Worm (Caenorhabditis elegans): ENCODE measurements around the gene spop-1.
A peak's percentile ranks its signal among the peaks of the same experiment; 100 is the strongest.

spop-1 gene

ce11 chrIII:10096525-10096972 is 1.3 kb downstream of the spop-1 start (continued):
- TF ChIP-seq efl-3 (GFP tag; optimal IDR thresholded peaks at IDR 0.05) (no peak), nhr-11 (tag; optimal IDR thresholded peaks at IDR 0.05) (peak; percentile 87), elt-2 (tag; optimal IDR thresholded peaks at IDR 0.05) (peak; percentile 68), ceh-63 (GFP tag; optimal IDR thresholded peaks at IDR 0.05) (no peak), ceh-88 (GFP tag; IDR thresholded peaks at IDR 0.05) (no peak; the same call in 1 of the 2 replicates), hlh-4 (tag; optimal IDR thresholded peaks at IDR 0.05) (no peak), C16A3.4 (tag; optimal IDR thresholded peaks at IDR 0.05) (no peak), unc-62 (GFP tag; optimal IDR thresholded peaks at IDR 0.05) (no peak), ces-1 (GFP tag; optimal IDR thresholded peaks at IDR 0.05) (no peak), nhr-12 (tag; optimal IDR thresholded peaks at IDR 0.05) (no peak), lin-13 (GFP tag; optimal IDR thresholded peaks at IDR 0.05) (peak; percentile 85), snu-23 (GFP tag; optimal IDR thresholded peaks at IDR 0.05) (peak; percentile 95), aly-2 (tag; optimal IDR thresholded peaks at IDR 0.05) (peak; percentile 78), skn-1 (tag; optimal IDR thresholded peaks at IDR 0.05) (peak; percentile 57), egl-27 (tag; optimal IDR thresholded peaks at IDR 0.05) (peak; percentile 65 to 85), dpl-1 (GFP tag; optimal IDR thresholded peaks at IDR 0.05) (peak; percentile 73 to 76 (median 73)), isw-1 (GFP tag; IDR thresholded peaks at IDR 0.05) (peak; percentile 75), efl-1 (optimal IDR thresholded peaks at IDR 0.05) (peak; percentile 87 to 89), efl-1 (GFP tag; optimal IDR thresholded peaks at IDR 0.05 in 1 of 2) (peak; percentile 64 to 98), unc-130 (tag; optimal IDR thresholded peaks at IDR 0.05) (peak; percentile 25), ceh-90 (tag; optimal IDR thresholded peaks at IDR 0.05) (no peak), nhr-47 (tag; optimal IDR thresholded peaks at IDR 0.05) (peak; percentile 94), lin-14 (GFP tag; optimal IDR thresholded peaks at IDR 0.05) (peak; percentile 99), C04F5.9 (tag; optimal IDR thresholded peaks at IDR 0.05) (no peak), irx-1 (tag; optimal IDR thresholded peaks at IDR 0.05) (peak; percentile 79), Y116A8C.19 (tag; optimal IDR thresholded peaks at IDR 0.05; ENCODE audit: borderline replicate concordance) (no peak), nhr-76 (tag; optimal IDR thresholded peaks at IDR 0.05) (no peak), hpl-2 (GFP tag; optimal IDR thresholded peaks at IDR 0.05) (no peak), nhr-237 (tag; optimal IDR thresholded peaks at IDR 0.05) (peak; percentile 78), tbx-2 (tag; optimal IDR thresholded peaks at IDR 0.05) (peak; percentile 94), sox-4 (tag; optimal IDR thresholded peaks at IDR 0.05) (peak; percentile 26), pqm-1 (tag; optimal IDR thresholded peaks at IDR 0.05) (no peak), nhr-85 (tag) (peak; percentile 93), dsc-1 (tag; optimal IDR thresholded peaks at IDR 0.05) (peak; percentile 92), ztf-4 (tag; optimal IDR thresholded peaks at IDR 0.05) (peak; percentile 54), pax-3 (tag; optimal IDR thresholded peaks at IDR 0.05) (peak; percentile 53), nhr-20 (tag; optimal IDR thresholded peaks at IDR 0.05) (peak; percentile 92), sptf-1 (tag; optimal IDR thresholded peaks at IDR 0.05) (no peak), nhr-84 (tag; optimal IDR thresholded peaks at IDR 0.05) (no peak), nhr-77 (tag; optimal IDR thresholded peaks at IDR 0.05) (peak; percentile 90), zag-1 (tag; optimal IDR thresholded peaks at IDR 0.05) (peak; percentile 28), fkh-4 (tag; optimal IDR thresholded peaks at IDR 0.05; ENCODE audit: borderline replicate concordance) (peak; percentile 52), zip-4 (GFP tag; optimal IDR thresholded peaks at IDR 0.05) (peak; percentile 24), ceh-82 (tag; optimal IDR thresholded peaks at IDR 0.05) (peak; percentile 80 to 88 (median 82))

ce11 chrIII:10095377-10095776 is 2.5 kb downstream of the spop-1 start:
- peak; percentile 8 for TF ChIP-seq blmp-1 (tag; optimal IDR thresholded peaks at IDR 0.05)
- no peak for TF ChIP-seq nhr-12 (tag; optimal IDR thresholded peaks at IDR 0.05)
- TF ChIP-seq xbp-1 (tag; optimal IDR thresholded peaks at IDR 0.05) = no peak
- TF ChIP-seq lin-35 (GFP tag; optimal IDR thresholded peaks at IDR 0.05) = peak in 1 of 2 experiments; percentile 6
- TF ChIP-seq lsy-2 (tag; optimal IDR thresholded peaks at IDR 0.05) = peak in 1 of 2 experiments; percentile 49
